Fruit fly (Drosophila melanogaster) whole organism, wandering third instar larva: ENCODE measurements around the gene CG13082.

Experiments
- Abd-B ChIP-seq: fragments of >200 bp; optimal IDR thresholded peaks from 2 replicates; lab custom pipeline; 2017; ENCODE audit warnings: missing biosample characterization, missing genetic modification characterization
- CrebA ChIP-seq: fragments of 200-800 bp; sonication (Bioruptor generic); optimal IDR thresholded peaks from 2 replicates; lab custom pipeline; 2016; ENCODE audit warnings: missing biosample characterization, mild to moderate bottlenecking, missing genetic modification characterization, borderline replicate concordance
- Dfd ChIP-seq: fragments of >200 bp; optimal IDR thresholded peaks from 2 replicates; lab custom pipeline; 2017; ENCODE audit warnings: missing biosample characterization, missing genetic modification characterization
- Dif ChIP-seq: fragments of 200-275, 200-300 bp; sonication (Bioruptor generic); optimal IDR thresholded peaks from 2 replicates; lab custom pipeline; 2018; ENCODE audit warnings: missing biosample characterization, missing genetic modification characterization; ENCODE audit not compliant: partially characterized antibody
- Hr83 ChIP-seq: fragments of 200-300 bp; sonication (Bioruptor generic); optimal IDR thresholded peaks from 2 replicates; lab custom pipeline; 2016; ENCODE audit warnings: missing biosample characterization, mild to moderate bottlenecking, missing genetic modification characterization, moderate library complexity; ENCODE audit not compliant: poor library complexity, severe bottlenecking
- Mio ChIP-seq: sonication (Bioruptor generic); optimal IDR thresholded peaks from 2 replicates; lab custom pipeline; 2016; ENCODE audit warnings: missing biosample characterization, missing genetic modification characterization
- dl ChIP-seq, 2 experiments: fragments of 175-275, 200-275 bp in 1 of 2; fragments of 200-275 bp in 1 of 2; sonication (Bioruptor generic); optimal IDR thresholded peaks; lab custom pipeline; 2018; ENCODE audit warnings: mild to moderate bottlenecking in 2 of 2, missing biosample characterization in 2 of 2, missing genetic modification characterization in 2 of 2, moderate library complexity in 2 of 2; ENCODE audit not compliant: partially characterized antibody in 2 of 2, insufficient read depth in 1 of 2
- h ChIP-seq: fragments of 200-800 bp; sonication (Bioruptor generic); optimal IDR thresholded peaks from 3 replicates; lab custom pipeline; 2016; ENCODE audit warnings: missing biosample characterization, mild to moderate bottlenecking, missing genetic modification characterization
- sage ChIP-seq: fragments of 200-800 bp; sonication (Bioruptor generic); optimal IDR thresholded peaks from 2 replicates; lab custom pipeline; 2016; ENCODE audit warnings: missing biosample characterization, mild to moderate bottlenecking, missing genetic modification characterization
- sv ChIP-seq: fragments of 200-800 bp; sonication (Bioruptor generic); optimal IDR thresholded peaks from 3 replicates; lab custom pipeline; 2016; ENCODE audit warnings: missing biosample characterization, missing genetic modification characterization

- no peak for TF ChIP-seq sv (GFP tag; lab: Kevin White, UChicago)
- no peak for TF ChIP-seq Hr83 (GFP tag; lab: Kevin White, UChicago)
- TF ChIP-seq dl (GFP tag; optimal IDR thresholded peaks at IDR 0.05; lab: Kevin White, UChicago; ENCODE audit: insufficient read depth in 1 of 2, partially characterized antibody in 2 of 2) = no peak
- no peak for TF ChIP-seq Mio (GFP tag; lab: Kevin White, UChicago)
- no peak for TF ChIP-seq Abd-B (GFP tag; lab: Kevin White, UChicago)
- no peak for TF ChIP-seq sage
- no peak for TF ChIP-seq h (GFP tag; lab: Kevin White, UChicago)
- no peak for TF ChIP-seq CrebA
- TF ChIP-seq Dif = no peak
- TF ChIP-seq Dfd (GFP tag; lab: Kevin White, UChicago) = no peak
Observed at dm6 chr2L:19540307-19540706, 2.1 kb downstream of the CG13082 start, which contains the start of gene CG13081.
